Worm (Caenorhabditis elegans): ENCODE results near the gene Y73F8A.10.
"Not testable (repeated sequence)": the region's sequence is repeated elsewhere in the genome, so short reads cannot be mapped to it uniquely, and the experiment has no call there.

The Y73F8A.10 gene

DNA sequence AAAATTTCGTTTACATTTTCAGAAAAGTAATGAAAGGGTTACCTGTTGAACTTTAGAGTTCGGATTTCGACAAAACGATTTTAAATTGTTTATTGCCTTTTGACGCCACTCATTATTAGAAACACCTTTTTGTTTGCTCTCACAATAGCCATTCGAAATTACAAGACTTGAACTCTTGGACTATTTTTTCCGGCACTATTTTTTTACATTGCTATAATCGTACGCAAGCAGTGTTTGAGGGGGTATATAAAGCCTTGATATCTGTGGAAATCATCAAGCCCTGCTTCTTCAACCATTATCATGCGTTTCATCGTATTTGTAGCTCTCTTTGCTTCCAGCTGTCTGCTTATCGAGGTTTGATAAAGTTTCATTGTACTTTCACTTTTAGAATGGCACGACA, 2.5 kb upstream of the Y73F8A.10 start, which contains the start of gene pqn-91:
Gene pqn-91, plus strand, starts transcription at position 301 of the 400 bp plus-strand sequence.
- no peak for TF ChIP-seq nhr-12 (tag; optimal IDR thresholded peaks at IDR 0.05)

DNA sequence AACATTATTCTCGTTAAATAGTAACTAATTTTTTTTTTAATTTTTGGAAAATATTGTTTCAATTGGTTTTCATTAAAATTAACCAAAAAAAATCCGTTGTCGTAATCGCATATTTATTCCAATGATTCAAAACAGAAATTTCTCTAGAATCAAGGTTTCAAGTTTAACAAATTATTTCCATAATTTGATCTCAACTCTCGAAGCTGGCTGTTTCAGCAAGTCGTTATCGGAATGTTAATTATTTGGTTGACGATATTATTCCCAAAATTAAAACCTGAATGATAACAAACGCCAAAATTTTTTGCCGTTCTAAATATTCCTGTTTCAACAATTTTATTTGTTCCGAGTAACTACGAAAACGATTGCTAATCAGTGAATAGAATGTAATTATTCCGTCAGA, 5.9 kb downstream of the Y73F8A.10 start:
- TF ChIP-seq nhr-237 (tag; optimal IDR thresholded peaks at IDR 0.05) (no peak), lin-32 (GFP tag; optimal IDR thresholded peaks at IDR 0.05) (no peak), unc-120 (tag; optimal IDR thresholded peaks at IDR 0.05; ENCODE audit: poor library complexity, severe bottlenecking) (no peak), blmp-1 (tag; optimal IDR thresholded peaks at IDR 0.05) (no peak), sptf-1 (tag; optimal IDR thresholded peaks at IDR 0.05) (no peak), mab-5 (tag; optimal IDR thresholded peaks at IDR 0.05) (no peak), ceh-39 (tag; optimal IDR thresholded peaks at IDR 0.05) (no peak), cnd-1 (tag; optimal IDR thresholded peaks at IDR 0.05) (no peak), mep-1 (tag; optimal IDR thresholded peaks at IDR 0.05) (no peak), ham-2 (GFP tag; optimal IDR thresholded peaks at IDR 0.05) (no peak), sem-2 (GFP tag; optimal IDR thresholded peaks at IDR 0.05) (no peak), ceh-43 (GFP tag; optimal IDR thresholded peaks at IDR 0.05) (no peak), drap-1 (GFP tag; optimal IDR thresholded peaks at IDR 0.05) (no peak), nhr-28 (tag; optimal IDR thresholded peaks at IDR 0.05) (no peak), pha-4 (tag; optimal IDR thresholded peaks at IDR 0.05) (no peak), nhr-76 (tag; optimal IDR thresholded peaks at IDR 0.05) (no peak), lsy-2 (tag; optimal IDR thresholded peaks at IDR 0.05) (no peak)

DNA sequence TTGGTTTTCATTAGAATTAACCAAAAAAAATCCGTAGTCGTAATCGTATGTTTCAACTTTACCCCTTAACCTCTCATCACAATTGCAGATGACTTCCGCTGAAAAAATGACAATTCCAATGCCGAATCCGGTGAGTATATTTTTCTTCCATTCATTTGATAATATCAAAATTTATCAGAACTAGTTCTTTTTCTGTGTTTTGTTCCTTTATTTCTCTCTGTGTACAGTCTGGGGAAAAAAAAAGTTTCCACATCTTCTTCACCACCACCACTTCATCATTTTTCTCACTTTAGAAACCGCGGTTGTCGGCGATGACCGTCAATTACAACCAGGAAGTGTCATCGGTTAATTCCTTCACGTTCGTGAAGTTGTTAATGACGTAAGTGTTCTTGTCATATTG, 8.0 kb downstream of the Y73F8A.10 start, which contains the start of gene best-21:
Gene best-21, plus strand, starts transcription at position 301 of the 400 bp plus-strand sequence.
- TF ChIP-seq lin-32 (GFP tag; optimal IDR thresholded peaks at IDR 0.05) (no peak), nhr-12 (tag; optimal IDR thresholded peaks at IDR 0.05) (no peak), nhr-76 (tag; optimal IDR thresholded peaks at IDR 0.05) (no peak), tbx-8 (GFP tag; optimal IDR thresholded peaks at IDR 0.05) (no peak), ceh-43 (GFP tag; optimal IDR thresholded peaks at IDR 0.05) (no peak), unc-62 (GFP tag; optimal IDR thresholded peaks at IDR 0.05) (no peak), M03D4.4 (tag; optimal IDR thresholded peaks at IDR 0.05) (no peak), blmp-1 (tag; optimal IDR thresholded peaks at IDR 0.05) (no peak), nhr-2 (tag; optimal IDR thresholded peaks at IDR 0.05) (no peak), unc-120 (tag; optimal IDR thresholded peaks at IDR 0.05; ENCODE audit: poor library complexity, severe bottlenecking) (no peak), flh-1 (GFP tag; optimal IDR thresholded peaks at IDR 0.05) (no peak), unc-39 (tag; optimal IDR thresholded peaks at IDR 0.05) (no peak)

DNA sequence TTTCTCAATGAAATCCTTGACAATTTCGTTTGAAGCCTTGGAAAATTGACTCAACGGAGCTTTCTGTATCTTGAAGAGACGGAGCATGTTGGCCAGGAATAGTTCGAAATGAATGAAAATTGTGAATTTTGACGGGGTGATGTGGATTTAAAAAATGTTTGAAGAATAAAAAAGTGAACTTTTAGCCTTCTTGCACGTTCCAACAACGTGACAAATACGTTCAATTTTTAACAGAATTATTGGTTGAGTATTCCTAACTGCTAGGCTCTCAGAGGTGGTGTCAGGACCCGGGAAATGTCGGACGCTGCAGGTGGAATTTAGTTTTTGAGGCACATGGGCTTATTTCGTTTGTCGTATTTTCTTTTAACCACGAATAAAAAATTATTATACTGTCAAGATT, 17.4 kb downstream of the Y73F8A.10 start, which contains the start of gene Y73F8A.12:
Gene Y73F8A.12, minus strand, starts transcription at position 101 of the 400 bp plus-strand sequence.
- not testable (repeated sequence) for TF ChIP-seq zip-8 (tag; optimal IDR thresholded peaks at IDR 0.05); ham-2 (GFP tag; optimal IDR thresholded peaks at IDR 0.05); nhr-76 (tag; optimal IDR thresholded peaks at IDR 0.05)

DNA sequence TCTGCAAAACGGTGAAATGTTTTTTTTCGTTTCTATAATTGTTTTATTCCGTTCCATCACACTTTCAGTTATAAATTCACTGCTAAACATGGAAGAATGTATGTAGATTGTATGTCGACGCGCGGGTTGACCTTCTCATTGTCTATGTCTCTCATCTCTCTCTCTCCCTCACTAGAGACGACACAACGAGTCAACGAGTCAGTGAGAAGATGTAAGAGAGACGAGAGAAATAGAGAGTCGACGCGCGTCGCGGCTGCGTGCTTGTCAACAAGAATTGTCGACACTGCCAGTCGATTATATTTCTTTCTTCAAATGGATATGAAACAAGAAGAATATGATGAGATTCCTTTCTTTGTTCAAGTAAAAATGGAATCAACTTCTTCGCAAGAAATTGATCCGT, 17.9 kb downstream of the Y73F8A.10 start, which contains the start of gene Y73F8A.13:
Gene Y73F8A.13, plus strand, starts transcription at position 240 of the 400 bp plus-strand sequence.
- TF ChIP-seq hlh-1 (tag; optimal IDR thresholded peaks at IDR 0.05) (peak; percentile 2), pha-4 (tag; optimal IDR thresholded peaks at IDR 0.05) (peak; percentile 33), bed-3 (GFP tag; optimal IDR thresholded peaks at IDR 0.05) (no peak), ham-2 (GFP tag; optimal IDR thresholded peaks at IDR 0.05) (no peak)

DNA sequence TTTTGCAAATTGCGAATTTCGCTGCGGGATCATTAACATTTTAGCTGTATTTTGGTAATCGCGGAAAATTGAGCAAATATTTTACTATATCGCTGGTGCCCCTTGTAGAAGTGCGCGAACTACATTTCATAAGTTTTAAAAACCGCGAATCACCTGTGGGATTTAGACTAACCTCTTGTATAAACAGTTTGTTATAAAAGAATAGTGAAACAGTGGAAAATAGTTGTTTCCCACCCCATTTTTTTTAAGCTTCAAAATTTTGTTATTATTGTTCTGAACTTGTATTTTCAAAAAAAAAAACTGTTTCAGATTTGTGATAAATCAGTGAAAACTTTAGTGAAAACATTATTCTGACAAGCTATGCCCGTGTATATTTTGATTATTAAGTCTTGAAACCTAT, 21.4 kb downstream of the Y73F8A.10 start:
- TF ChIP-seq snpc-4 (tag; optimal IDR thresholded peaks at IDR 0.05) (no peak), nhr-2 (tag; optimal IDR thresholded peaks at IDR 0.05) (no peak), ceh-39 (tag; optimal IDR thresholded peaks at IDR 0.05) (no peak), ham-2 (GFP tag; optimal IDR thresholded peaks at IDR 0.05) (no peak), ztf-11 (tag; optimal IDR thresholded peaks at IDR 0.05) (no peak), lin-13 (tag; optimal IDR thresholded peaks at IDR 0.05) (no peak), drap-1 (GFP tag; optimal IDR thresholded peaks at IDR 0.05) (no peak), elt-1 (tag; optimal IDR thresholded peaks at IDR 0.05; ENCODE audit: borderline replicate concordance, insufficient read depth) (no peak)
